Fruit fly (Drosophila melanogaster) whole organism, embryonic: ENCODE data around the gene CG7557.

ENCODE experiments used
- CG31388 ChIP-seq: fragments of 200-800 bp; sonication (Bioruptor generic); optimal IDR thresholded peaks from 2 replicates; lab custom pipeline; 2016; ENCODE audit warnings: missing biosample characterization, missing genetic modification characterization
- HHEX ChIP-seq: fragments of 200-800 bp; sonication (Bioruptor generic); optimal IDR thresholded peaks from 3 replicates; lab custom pipeline; 2017; ENCODE audit warnings: missing biosample characterization, mild to moderate bottlenecking, missing genetic modification characterization, missing genetic modification reagents
- HLH54F ChIP-seq: fragments of 200-800 bp; sonication (Bioruptor generic); optimal IDR thresholded peaks from 3 replicates; lab custom pipeline; 2016; ENCODE audit warnings: missing biosample characterization, missing genetic modification characterization
- Mes4 ChIP-seq: fragments of 200-800 bp; sonication (Bioruptor generic); optimal IDR thresholded peaks from 2 replicates; lab custom pipeline; 2016; ENCODE audit warnings: missing biosample characterization, missing genetic modification characterization
- Sin3A ChIP-seq: fragments of >200 bp; optimal IDR thresholded peaks from 2 replicates; lab custom pipeline; 2018

- TF ChIP-seq Mes4 (GFP tag; lab: Kevin White, UChicago), result peak; percentile 40
- peak; percentile 43 for TF ChIP-seq HLH54F (GFP tag; lab: Kevin White, UChicago)
- TF ChIP-seq Sin3A, result no peak
- TF ChIP-seq CG31388 (GFP tag; lab: Kevin White, UChicago), result no peak
- TF ChIP-seq HHEX (GFP tag; lab: Kevin White, UChicago), result peak; percentile 34
These were observed 4.0 kb downstream of the CG7557 start for dm6 chr3L:11448935-11449334.
